Worm (Caenorhabditis elegans) whole organism, L4 larva: ENCODE data around the gene C06G1.1.

ENCODE experiments used
- ceh-82 ChIP-seq: sonication (generic microtip); optimal IDR thresholded peaks from 2 replicates; lab custom pipeline; 2017; ENCODE audit warnings: missing biosample characterization, missing genetic modification characterization
- ces-1 ChIP-seq: fragments of 150-350 bp; sonication (generic microtip); optimal IDR thresholded peaks from 4 replicates; lab custom pipeline; 2014; ENCODE audit warnings: missing biosample characterization, missing genetic modification reagents, missing genetic modification characterization
- cey-2 ChIP-seq: sonication (generic microtip); optimal IDR thresholded peaks from 3 replicates; lab custom pipeline; 2017; ENCODE audit warnings: missing genetic modification characterization, mild to moderate bottlenecking, missing compliant biosample characterization, antibody characterized with exemption, borderline replicate concordance; ENCODE audit not compliant: insufficient read depth
- jun-1 ChIP-seq: fragments of 150-350 bp; optimal IDR thresholded peaks from 2 replicates; lab custom pipeline; 2014; ENCODE audit warnings: missing biosample characterization, missing genetic modification reagents, missing genetic modification characterization
- lim-7 ChIP-seq: fragments of 200-800 bp; sonication (Bioruptor generic); IDR thresholded peaks from 2 replicates; pipeline ENCODE4 v1.3.6; 2022; ENCODE audit warnings: missing genetic modification characterization, missing compliant biosample characterization
- lin-15B ChIP-seq: fragments of 150-350 bp; sonication (generic microtip); optimal IDR thresholded peaks from 3 replicates; lab custom pipeline; 2014; ENCODE audit warnings: missing biosample characterization, missing genetic modification characterization
- lir-3 ChIP-seq: sonication (generic microtip); optimal IDR thresholded peaks from 2 replicates; lab custom pipeline; 2016; ENCODE audit warnings: mild to moderate bottlenecking, missing genetic modification characterization, missing compliant biosample characterization
- lsy-2 ChIP-seq, 2 experiments: fragments of 150-350 bp in 1 of 2; sonication (generic microtip) in 1 of 2; optimal IDR thresholded peaks; 2 replicates each; lab custom pipeline; 2014 to 2017; ENCODE audit warnings: missing biosample characterization in 2 of 2, missing genetic modification characterization in 2 of 2
- mxl-3 ChIP-seq: fragments of 200-800 bp; sonication (Bioruptor generic); optimal IDR thresholded peaks from 2 replicates; lab custom pipeline; 2018; ENCODE audit warnings: mild to moderate bottlenecking, missing genetic modification characterization, missing compliant biosample characterization
- nhr-76 ChIP-seq: fragments of 150-350 bp; optimal IDR thresholded peaks from 2 replicates; lab custom pipeline; 2014; ENCODE audit warnings: missing biosample characterization, missing genetic modification characterization
- pha-4 ChIP-seq, 2 experiments: fragments of 150-350 bp in 1 of 2; fragments of 200-800 bp in 1 of 2; sonication (Bioruptor generic) in 1 of 2; IDR thresholded peaks in 1 of 2; optimal IDR thresholded peaks in 1 of 2; 2 replicates each; pipeline versions ENCODE4 v1.3.6 to Lab custom; 2014 to 2022; ENCODE audit warnings: missing genetic modification characterization in 2 of 2, missing genetic modification reagents in 2 of 2, missing biosample characterization in 1 of 2, missing compliant biosample characterization in 1 of 2
- unc-62 ChIP-seq, 3 experiments: fragments of 150-350 bp in 1 of 3; sonication (generic microtip); optimal IDR thresholded peaks in 2 of 3; peaks in 1 of 3; 1 replicate in 1 of 3; 2 replicates in 2 of 3; lab custom pipeline; 2014 to 2017; ENCODE audit warnings: missing biosample characterization in 3 of 3, missing genetic modification characterization in 3 of 3, missing genetic modification reagents in 3 of 3, missing genotype in 1 of 3
- zag-1 ChIP-seq: fragments of 150-350 bp; optimal IDR thresholded peaks from 2 replicates; lab custom pipeline; 2014; ENCODE audit warnings: missing biosample characterization, missing genetic modification characterization
- zip-2 ChIP-seq: fragments of 150-350 bp; optimal IDR thresholded peaks from 2 replicates; lab custom pipeline; 2014; ENCODE audit warnings: missing biosample characterization, missing genetic modification characterization

DNA sequence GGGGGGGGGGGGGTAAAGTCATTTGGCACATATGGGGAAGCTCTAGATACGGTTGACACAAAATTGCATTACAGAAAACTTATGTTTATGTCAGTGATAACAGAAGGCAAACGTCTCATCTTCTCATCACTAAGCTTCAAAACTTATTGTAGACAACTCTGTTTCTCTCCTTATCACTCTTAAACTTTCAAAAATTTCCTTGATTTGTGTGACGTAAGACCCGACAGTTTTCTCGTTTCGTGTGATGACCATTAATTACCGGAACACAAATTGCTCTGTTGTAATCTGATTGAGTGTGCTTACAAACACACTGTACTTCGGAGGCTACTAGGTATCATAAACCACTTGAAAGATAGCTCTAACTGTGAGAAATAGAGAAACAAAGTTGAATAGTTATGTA is 11.7 kb downstream of the C06G1.1 start:
- TF ChIP-seq ces-1 (GFP tag; lab: Kevin White, UChicago) = no peak
- TF ChIP-seq zag-1 (tag; lab: Kevin White, UChicago) = no peak
- no peak for TF ChIP-seq lsy-2 (tag; optimal IDR thresholded peaks at IDR 0.05; lab: Kevin White, UChicago)
- peak in 1 of 2 experiments; percentile 33 for TF ChIP-seq unc-62 (GFP tag; optimal IDR thresholded peaks at IDR 0.05 in 1 of 2; lab: Kevin White, UChicago)
- no peak for TF ChIP-seq unc-62 (tag; optimal IDR thresholded peaks at IDR 0.05; lab: Kevin White, UChicago)
- no peak for TF ChIP-seq lin-15B (tag; lab: Kevin White, UChicago)
- no peak for TF ChIP-seq pha-4 (GFP tag; IDR thresholded peaks at IDR 0.05; lab: Robert Waterston, UW)
- TF ChIP-seq pha-4 (tag; optimal IDR thresholded peaks at IDR 0.05; lab: Kevin White, UChicago) = no peak
- TF ChIP-seq mxl-3 (GFP tag; lab: Kevin White, UChicago) = no peak
- no peak for TF ChIP-seq ceh-82 (tag; lab: Kevin White, UChicago)
- TF ChIP-seq cey-2 = no peak
- TF ChIP-seq lir-3 = no peak
- no peak for TF ChIP-seq zip-2 (tag; lab: Kevin White, UChicago)
- no peak for TF ChIP-seq nhr-76 (tag; lab: Kevin White, UChicago)
- no peak for TF ChIP-seq lim-7
- TF ChIP-seq jun-1 (tag; lab: Kevin White, UChicago) = no peak
